Fruit fly (Drosophila melanogaster): ENCODE measurements around the gene Zpr1.

The Zpr1 gene

dm6 chrX:9127264-9128011 lies 34.5 kb downstream of the Zpr1 start:
- no peak for TF ChIP-seq Myc (optimal IDR thresholded peaks at IDR 0.05)
- TF ChIP-seq h (optimal IDR thresholded peaks at IDR 0.05), result no peak
- no peak for TF ChIP-seq Sin3A (optimal IDR thresholded peaks at IDR 0.05)
- TF ChIP-seq insv (optimal IDR thresholded peaks at IDR 0.05), result no peak
- no peak for TF ChIP-seq psq (optimal IDR thresholded peaks at IDR 0.05)
- TF ChIP-seq ttk (optimal IDR thresholded peaks at IDR 0.05), result no peak

DNA sequence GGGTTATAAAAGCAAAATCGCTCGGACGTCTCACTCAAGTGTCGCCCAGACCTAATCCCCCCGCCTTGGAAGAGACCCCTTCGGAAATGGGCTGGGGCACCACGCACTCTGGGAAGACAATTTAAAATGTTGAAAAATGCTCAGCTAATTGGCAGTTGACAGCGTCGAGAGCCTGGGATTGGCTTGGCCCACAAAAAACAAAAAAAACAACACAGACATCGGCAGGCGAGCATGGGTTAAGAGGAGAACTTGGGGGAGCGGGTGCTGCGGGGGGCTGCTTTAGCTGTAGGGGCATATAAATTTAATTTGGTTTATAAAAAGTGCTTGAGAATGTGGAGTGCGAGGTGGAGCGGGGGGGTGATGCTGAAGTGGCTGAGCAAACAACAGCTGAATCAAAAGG lies 39.4 kb downstream of the Zpr1 start:
- TF ChIP-seq Myc (optimal IDR thresholded peaks at IDR 0.05) (no peak), insv (optimal IDR thresholded peaks at IDR 0.05) (no peak), psq (optimal IDR thresholded peaks at IDR 0.05) (no peak), h (optimal IDR thresholded peaks at IDR 0.05) (no peak), ttk (optimal IDR thresholded peaks at IDR 0.05) (no peak), Sin3A (optimal IDR thresholded peaks at IDR 0.05) (no peak)

DNA sequence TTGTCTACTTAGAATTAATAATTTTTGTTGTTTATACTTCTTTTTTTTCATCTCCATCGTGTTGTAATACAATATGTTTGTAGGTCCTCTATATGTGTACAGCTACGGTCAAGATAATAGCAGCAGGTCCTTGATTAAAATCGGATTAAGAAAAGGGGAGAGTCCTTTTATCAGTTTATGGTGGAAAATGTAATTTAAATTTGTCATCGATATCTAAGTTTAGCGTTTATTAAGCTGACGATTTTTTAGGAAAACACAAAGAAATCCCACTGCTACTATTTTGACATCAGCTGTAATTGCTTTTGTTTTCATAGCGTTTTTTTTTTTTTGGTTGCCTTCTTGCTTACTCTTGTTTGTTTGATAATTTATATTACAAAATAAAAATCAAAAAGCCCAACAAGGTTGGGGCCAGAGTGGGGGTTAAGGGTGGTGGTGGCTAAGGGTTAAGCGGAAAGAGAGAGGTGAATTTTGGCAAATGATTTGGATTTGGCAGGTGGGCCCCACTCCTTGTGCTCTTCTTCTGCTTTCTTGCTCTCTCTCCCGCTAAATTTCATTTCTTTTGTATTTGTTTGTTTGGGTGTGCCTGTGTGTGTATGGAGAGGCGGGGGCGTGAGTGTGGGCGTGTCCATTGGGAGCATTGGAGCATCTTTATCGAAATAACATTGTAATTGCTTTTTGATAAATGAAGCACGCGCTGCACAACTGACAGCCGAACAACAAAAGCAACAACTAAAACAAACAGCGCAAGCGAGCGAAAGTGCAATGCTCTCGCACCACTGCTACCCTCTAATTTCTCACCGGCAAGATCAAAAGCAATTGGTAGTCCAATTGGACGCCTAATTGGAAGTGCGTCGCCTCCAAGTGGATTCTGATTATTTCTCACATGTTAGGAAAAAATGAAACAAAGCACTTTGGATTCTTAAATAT lies 40.8 kb downstream of the Zpr1 start:
- TF ChIP-seq Sin3A (optimal IDR thresholded peaks at IDR 0.05) (no peak), insv (optimal IDR thresholded peaks at IDR 0.05) (no peak), psq (optimal IDR thresholded peaks at IDR 0.05) (no peak), Myc (optimal IDR thresholded peaks at IDR 0.05) (no peak), ttk (optimal IDR thresholded peaks at IDR 0.05) (no peak), h (optimal IDR thresholded peaks at IDR 0.05) (no peak)

- TF ChIP-seq Myc (optimal IDR thresholded peaks at IDR 0.05), result no peak
- no peak for TF ChIP-seq psq (optimal IDR thresholded peaks at IDR 0.05)
- no peak for TF ChIP-seq insv (optimal IDR thresholded peaks at IDR 0.05)
- TF ChIP-seq ttk (optimal IDR thresholded peaks at IDR 0.05), result no peak
- no peak for TF ChIP-seq Sin3A (optimal IDR thresholded peaks at IDR 0.05)
- TF ChIP-seq h (optimal IDR thresholded peaks at IDR 0.05), result no peak
These were observed 42.1 kb downstream of the Zpr1 start for dm6 chrX:9119671-9120364.

dm6 chrX:9118961-9119633 lies 42.8 kb downstream of the Zpr1 start:
- TF ChIP-seq h (optimal IDR thresholded peaks at IDR 0.05) (no peak), psq (optimal IDR thresholded peaks at IDR 0.05) (no peak), ttk (optimal IDR thresholded peaks at IDR 0.05) (no peak), Myc (optimal IDR thresholded peaks at IDR 0.05) (no peak), insv (optimal IDR thresholded peaks at IDR 0.05) (no peak)

DNA sequence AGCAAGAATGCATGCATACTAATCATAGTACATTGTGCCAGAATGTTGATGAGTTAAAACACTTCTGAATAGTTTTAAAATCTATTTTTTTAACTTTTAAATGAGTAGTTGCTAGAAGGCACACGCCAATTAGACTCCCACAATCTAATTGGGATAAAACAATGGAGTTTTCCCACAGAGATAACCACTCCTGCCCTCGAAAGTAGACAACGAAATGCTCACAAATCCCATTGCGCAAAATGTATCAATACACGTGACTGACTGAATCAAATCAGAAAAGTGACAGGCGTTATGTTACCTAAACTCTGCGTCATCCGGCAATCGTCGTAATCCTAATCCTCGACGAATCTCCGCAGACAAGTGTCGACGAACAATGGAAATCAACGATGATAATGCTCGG lies 44.1 kb downstream of the Zpr1 start:
- TF ChIP-seq Sin3A (optimal IDR thresholded peaks at IDR 0.05) (no peak), ttk (optimal IDR thresholded peaks at IDR 0.05) (no peak), insv (optimal IDR thresholded peaks at IDR 0.05) (no peak)

- TF ChIP-seq Myc (optimal IDR thresholded peaks at IDR 0.05), result no peak
- no peak for TF ChIP-seq psq (optimal IDR thresholded peaks at IDR 0.05)
- no peak for TF ChIP-seq insv (optimal IDR thresholded peaks at IDR 0.05)
- no peak for TF ChIP-seq ttk (optimal IDR thresholded peaks at IDR 0.05)
These were observed 51.6 kb downstream of the Zpr1 start for dm6 chrX:9110155-9110909.

All from Kc167 (cell line).